Worm (Caenorhabditis elegans): ENCODE measurements around the gene lin-32.

lin-32 gene

DNA sequence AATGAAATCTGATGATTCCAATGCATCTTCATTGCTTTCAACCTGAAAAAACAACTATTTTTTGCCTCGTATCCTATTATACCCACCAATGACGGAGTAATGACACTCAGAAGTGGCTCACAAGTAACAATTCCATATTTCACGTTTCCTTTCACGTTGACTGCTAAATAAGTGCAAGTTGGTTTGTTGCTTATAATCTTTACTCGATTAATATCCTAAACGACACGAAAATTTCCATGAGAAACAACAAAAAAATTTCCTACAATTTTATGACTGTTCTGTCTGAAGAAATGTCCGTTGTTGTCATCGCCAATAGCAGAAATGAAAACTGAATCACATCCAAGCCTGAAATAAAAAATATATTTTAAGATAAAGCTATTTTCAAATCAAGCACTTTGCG, 32.5 kb downstream of the lin-32 start:
- TF ChIP-seq ceh-82 (tag; optimal IDR thresholded peaks at IDR 0.05): no peak
- TF ChIP-seq lin-13 (GFP tag; optimal IDR thresholded peaks at IDR 0.05): no peak
- no peak for TF ChIP-seq nhr-21 (tag; optimal IDR thresholded peaks at IDR 0.05)
- no peak for TF ChIP-seq ztf-1 (GFP tag; conservative IDR thresholded peaks at IDR 0.05)
- TF ChIP-seq mbf-1 (tag; optimal IDR thresholded peaks at IDR 0.05): no peak
- no peak for TF ChIP-seq snpc-4 (tag; optimal IDR thresholded peaks at IDR 0.05)
- TF ChIP-seq egl-27 (tag; optimal IDR thresholded peaks at IDR 0.05): no peak
- TF ChIP-seq Y55F3AM.14 (GFP tag; optimal IDR thresholded peaks at IDR 0.05): no peak
- no peak for TF ChIP-seq mdl-1 (tag; optimal IDR thresholded peaks at IDR 0.05)
- no peak for TF ChIP-seq F13H6.1 (tag; optimal IDR thresholded peaks at IDR 0.05)
- TF ChIP-seq unc-39 (tag; optimal IDR thresholded peaks at IDR 0.05): no peak
- no peak for TF ChIP-seq peb-1 (tag; optimal IDR thresholded peaks at IDR 0.05)

DNA sequence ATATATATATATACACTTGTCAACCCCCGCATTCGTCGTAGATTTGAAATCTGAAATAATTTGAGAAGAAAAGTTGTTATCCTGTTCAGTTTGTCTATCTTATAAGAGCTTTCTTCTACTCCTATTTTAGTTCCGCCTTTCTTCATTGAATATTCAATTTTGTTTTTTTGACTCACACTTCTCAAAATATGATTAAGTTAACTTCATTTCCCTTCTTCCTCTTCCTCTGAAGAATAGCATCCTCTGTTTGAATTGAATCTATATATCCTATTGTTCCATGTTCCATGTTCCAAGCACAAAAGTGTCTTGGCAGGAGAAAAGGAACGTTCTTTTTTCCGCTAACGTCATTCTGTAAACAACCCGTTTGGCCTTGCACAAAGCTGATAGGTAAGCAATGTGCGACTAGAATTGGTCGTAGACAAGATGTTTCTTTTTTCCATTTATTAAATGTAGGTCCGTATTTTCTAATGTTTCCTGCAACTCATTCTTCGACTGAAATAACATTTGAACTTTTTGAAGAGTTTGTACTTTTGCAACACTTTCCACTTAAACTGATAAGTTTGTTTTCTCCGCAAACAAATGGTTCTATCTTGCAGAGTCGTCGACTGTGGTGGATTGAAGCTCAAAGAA, 37.9 kb downstream of the lin-32 start, which contains the start of gene gap-1:
gap-1 (plus strand) TSS at position 580 of the 630 bp plus-strand sequence.
- TF ChIP-seq nhr-237 (tag; optimal IDR thresholded peaks at IDR 0.05): no peak
- TF ChIP-seq egl-27 (tag; optimal IDR thresholded peaks at IDR 0.05): peak; percentile 11
- TF ChIP-seq nhr-11 (tag; optimal IDR thresholded peaks at IDR 0.05): no peak

DNA sequence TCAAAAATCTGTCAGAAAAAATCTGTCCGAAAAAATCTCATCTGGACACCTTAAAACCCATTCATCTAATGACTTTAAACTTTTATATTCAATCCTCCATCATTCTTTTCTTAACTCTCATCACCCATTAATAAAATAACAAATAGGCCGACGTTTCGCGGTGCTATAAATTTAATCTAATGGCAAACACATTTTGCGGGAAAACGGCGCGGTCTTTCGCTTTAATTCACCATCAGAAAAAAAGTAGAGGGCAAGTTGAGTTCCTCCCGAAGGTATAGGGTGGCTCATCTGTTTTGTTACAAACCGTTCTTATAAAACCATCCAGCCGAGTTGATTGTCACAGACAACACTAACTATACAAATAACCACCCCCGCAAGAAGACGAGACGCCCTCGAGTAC, 39.2 kb downstream of the lin-32 start:
- TF ChIP-seq C34F6.9 (tag; optimal IDR thresholded peaks at IDR 0.05) (no peak), ZK546.5 (tag; optimal IDR thresholded peaks at IDR 0.05) (no peak), alr-1 (tag; optimal IDR thresholded peaks at IDR 0.05) (no peak), peb-1 (tag; optimal IDR thresholded peaks at IDR 0.05) (no peak), lin-11 (tag; optimal IDR thresholded peaks at IDR 0.05) (no peak), snpc-4 (tag; optimal IDR thresholded peaks at IDR 0.05) (no peak), gmeb-1 (tag; optimal IDR thresholded peaks at IDR 0.05) (no peak), mab-5 (tag; optimal IDR thresholded peaks at IDR 0.05) (no peak)

ce11 chrX:2188885-2189284, 41.0 kb downstream of the lin-32 start:
- TF ChIP-seq F13H6.1 (tag; optimal IDR thresholded peaks at IDR 0.05) (peak; percentile 21), sma-9 (GFP tag; optimal IDR thresholded peaks at IDR 0.05) (peak; percentile 13), sma-9 (tag; optimal IDR thresholded peaks at IDR 0.05) (no peak), sma-3 (GFP tag; optimal IDR thresholded peaks at IDR 0.05) (no peak), C34F6.9 (tag; optimal IDR thresholded peaks at IDR 0.05) (no peak)

DNA sequence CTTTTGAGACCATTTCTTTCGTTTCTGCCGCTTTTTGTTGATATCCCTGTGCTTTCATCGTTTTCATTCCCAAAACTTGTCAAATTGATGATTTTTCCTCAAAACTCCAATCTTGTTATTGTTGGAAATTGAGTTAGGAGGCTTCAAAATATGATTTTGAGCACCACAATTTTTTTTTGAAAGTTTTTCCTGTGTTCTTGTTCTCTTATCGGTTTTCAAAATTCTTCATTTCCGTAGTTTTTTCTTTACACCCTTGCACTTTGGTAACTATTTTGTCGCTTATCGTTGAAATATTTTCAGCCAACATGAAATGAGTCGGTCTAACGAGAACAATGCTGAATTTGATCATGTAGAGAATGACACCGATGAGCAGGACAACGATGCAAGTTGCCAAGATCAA, 49.3 kb downstream of the lin-32 start, which contains the start of gene F48B9.1:
F48B9.1 (plus strand) TSS at position 301 of the 400 bp plus-strand sequence.
- TF ChIP-seq sem-4 (tag; optimal IDR thresholded peaks at IDR 0.05) (no peak), alr-1 (tag; optimal IDR thresholded peaks at IDR 0.05) (no peak)

All from whole organism, L2 larva.